Worm (Caenorhabditis elegans): ENCODE measurements around the gene gcn-2.
"Not testable (repeated sequence)": the region's sequence is repeated elsewhere in the genome, so short reads cannot be mapped to it uniquely, and the experiment has no call there.

DNA sequence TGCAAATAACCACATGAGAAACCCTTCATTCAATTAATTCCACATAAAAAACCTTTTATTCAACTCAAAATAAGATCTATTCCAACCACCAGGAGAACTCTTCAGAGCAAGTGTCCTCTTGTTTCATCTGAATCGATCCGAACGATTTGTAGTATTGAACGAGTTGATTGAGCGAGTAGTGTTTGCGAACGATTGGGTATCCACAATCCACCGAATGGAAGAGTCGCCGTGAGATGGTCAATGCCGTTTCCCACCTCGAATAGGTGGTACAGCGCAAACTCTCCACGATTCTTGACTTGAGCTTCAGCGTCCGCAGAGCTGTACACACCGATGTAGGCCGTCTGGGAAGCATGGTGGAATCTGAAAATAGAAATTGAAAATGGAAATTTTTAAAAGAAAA is 1.6 kb upstream of the gcn-2 start, which contains the start of gene Y81G3A.6:
- TF ChIP-seq daf-12 (tag; optimal IDR thresholded peaks at IDR 0.05); aly-2 (tag; optimal IDR thresholded peaks at IDR 0.05); nhr-76 (tag; optimal IDR thresholded peaks at IDR 0.05); madf-5 (GFP tag; IDR thresholded peaks at IDR 0.05); jun-1 (tag; optimal IDR thresholded peaks at IDR 0.05); R02D3.7 (tag; optimal IDR thresholded peaks at IDR 0.05); unc-130 (GFP tag; optimal IDR thresholded peaks at IDR 0.05); unc-62 (GFP tag; optimal IDR thresholded peaks at IDR 0.05 in 1 of 2); unc-62 (tag; optimal IDR thresholded peaks at IDR 0.05); ama-1 (optimal IDR thresholded peaks at IDR 0.05); nhr-237 (tag; optimal IDR thresholded peaks at IDR 0.05): not testable (repeated sequence)

Measured in whole organism, L4 larva.